Worm (Caenorhabditis elegans): ENCODE data around the gene npr-2.

Gene npr-2

DNA sequence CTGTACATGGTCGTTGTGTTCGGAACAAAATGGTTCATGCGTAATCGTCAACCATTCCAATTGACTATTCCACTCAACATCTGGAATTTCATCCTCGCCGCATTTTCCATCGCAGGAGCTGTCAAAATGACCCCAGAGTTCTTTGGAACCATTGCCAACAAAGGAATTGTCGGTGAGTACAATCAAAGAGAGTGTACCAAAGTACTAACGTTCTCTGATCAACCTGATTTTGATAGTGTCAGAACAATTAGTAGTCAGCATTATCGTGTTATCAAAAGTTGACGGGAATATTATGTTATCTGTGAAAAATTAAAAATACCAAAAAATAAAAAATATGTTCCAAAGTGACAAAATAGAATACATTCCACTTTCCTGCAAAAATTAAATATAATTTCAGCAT lies 52.9 kb downstream of the npr-2 start:
- TF ChIP-seq nhr-84 (tag; optimal IDR thresholded peaks at IDR 0.05) = no peak
- TF ChIP-seq elt-2 (tag; optimal IDR thresholded peaks at IDR 0.05) = peak; percentile 51
- TF ChIP-seq nhr-12 (tag; optimal IDR thresholded peaks at IDR 0.05) = no peak

DNA sequence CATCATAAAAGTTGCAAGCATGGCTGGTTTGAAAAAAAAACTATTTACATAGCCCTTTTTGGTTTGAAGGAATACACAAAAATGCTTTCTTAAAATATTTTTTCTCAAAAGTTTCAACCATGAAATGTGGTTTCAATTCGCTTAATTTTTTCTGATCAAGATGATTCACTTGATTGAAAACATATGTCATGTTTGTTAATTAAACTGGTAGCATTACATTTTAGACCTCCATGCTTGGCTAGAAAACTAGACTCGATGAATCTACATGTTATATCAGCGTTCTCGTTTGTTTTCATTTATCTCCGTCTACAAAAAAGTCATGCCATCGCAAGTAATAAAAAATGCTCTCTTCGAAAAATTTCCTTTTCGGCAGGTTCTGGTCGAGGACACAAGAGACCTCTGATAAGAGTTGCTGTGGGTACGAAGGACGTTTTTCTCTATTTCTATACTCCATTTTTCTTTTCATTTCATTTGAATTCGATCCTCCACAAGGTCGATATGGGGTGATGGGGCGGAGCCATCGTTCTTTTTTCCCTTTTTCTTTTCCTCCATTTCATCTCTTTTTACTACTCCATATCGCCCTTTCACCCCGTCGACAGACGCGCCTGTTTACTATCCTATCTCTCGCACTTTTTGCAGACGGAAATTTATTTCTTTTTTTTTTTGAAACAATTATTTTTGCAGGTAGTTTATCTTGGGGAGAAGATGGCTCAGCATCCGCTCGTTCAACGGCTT lies 54.1 kb downstream of the npr-2 start, which contains the start of gene elo-1:
Gene elo-1 (plus strand): TSS at position 685 of the 735 bp plus-strand sequence.
- TF ChIP-seq ama-1 (optimal IDR thresholded peaks at IDR 0.05) = no peak
- peak; percentile 6 for TF ChIP-seq C16A3.4 (tag; optimal IDR thresholded peaks at IDR 0.05)
- TF ChIP-seq xbp-1 (tag; optimal IDR thresholded peaks at IDR 0.05) = peak; percentile 21
- no peak for TF ChIP-seq unc-62 (GFP tag; optimal IDR thresholded peaks at IDR 0.05)
- TF ChIP-seq nhr-20 (tag; optimal IDR thresholded peaks at IDR 0.05) = peak; percentile 81
- TF ChIP-seq dsc-1 (tag; optimal IDR thresholded peaks at IDR 0.05) = peak; percentile 93
- TF ChIP-seq blmp-1 (tag; optimal IDR thresholded peaks at IDR 0.05) = peak; percentile 98
- TF ChIP-seq nhr-85 (tag) = peak; percentile 91
- peak; percentile 6 for TF ChIP-seq jun-1 (tag; optimal IDR thresholded peaks at IDR 0.05)
- peak in 1 of 2 experiments; percentile 31 for TF ChIP-seq egl-27 (tag; optimal IDR thresholded peaks at IDR 0.05)
- TF ChIP-seq ceh-82 (tag; optimal IDR thresholded peaks at IDR 0.05) = peak in 1 of 3 experiments; percentile 23
- TF ChIP-seq lin-14 (GFP tag; optimal IDR thresholded peaks at IDR 0.05) = peak; percentile 84
- no peak for TF ChIP-seq hlh-4 (tag; optimal IDR thresholded peaks at IDR 0.05)
- TF ChIP-seq Y116A8C.19 (tag; optimal IDR thresholded peaks at IDR 0.05; ENCODE audit: borderline replicate concordance) = no peak
- no peak for TF ChIP-seq unc-98 (GFP tag; IDR thresholded peaks at IDR 0.05)
- peak; percentile 22 to 30 for TF ChIP-seq lsy-2 (tag; optimal IDR thresholded peaks at IDR 0.05)
- TF ChIP-seq elt-3 (tag; optimal IDR thresholded peaks at IDR 0.05) = peak in 4 of 6 experiments; percentile 21 to 46 (median 40)
- peak; percentile 71 for TF ChIP-seq snu-23 (GFP tag; optimal IDR thresholded peaks at IDR 0.05)
- TF ChIP-seq lin-15B (tag; optimal IDR thresholded peaks at IDR 0.05) = no peak
- TF ChIP-seq dpl-1 (GFP tag; optimal IDR thresholded peaks at IDR 0.05) = peak; percentile 2 to 44 (median 14)
- TF ChIP-seq zag-1 (tag; optimal IDR thresholded peaks at IDR 0.05) = no peak
- no peak for TF ChIP-seq nhr-77 (tag; optimal IDR thresholded peaks at IDR 0.05)
- TF ChIP-seq skn-1 (tag; optimal IDR thresholded peaks at IDR 0.05) = no peak
- TF ChIP-seq nhr-76 (tag; optimal IDR thresholded peaks at IDR 0.05) = no peak
- TF ChIP-seq sox-4 (tag; optimal IDR thresholded peaks at IDR 0.05) = no peak
- TF ChIP-seq ces-1 (GFP tag; optimal IDR thresholded peaks at IDR 0.05) = no peak
- TF ChIP-seq zip-4 (GFP tag; optimal IDR thresholded peaks at IDR 0.05) = no peak
- TF ChIP-seq snpc-4 (tag; optimal IDR thresholded peaks at IDR 0.05) = peak; percentile 35
- TF ChIP-seq tlp-1 (tag; optimal IDR thresholded peaks at IDR 0.05) = peak; percentile 3
- TF ChIP-seq swsn-7 (tag; optimal IDR thresholded peaks at IDR 0.05) = peak; percentile 39
- no peak for TF ChIP-seq pqm-1 (tag; optimal IDR thresholded peaks at IDR 0.05)
- peak; percentile 53 for TF ChIP-seq nhr-19 (GFP tag; conservative IDR thresholded peaks at IDR 0.05)
- TF ChIP-seq fkh-4 (tag; optimal IDR thresholded peaks at IDR 0.05; ENCODE audit: borderline replicate concordance) = peak; percentile 89
- TF ChIP-seq rnt-1 (tag; optimal IDR thresholded peaks at IDR 0.05) = peak; percentile 52
- no peak for TF ChIP-seq lin-13 (GFP tag; optimal IDR thresholded peaks at IDR 0.05)
- TF ChIP-seq pax-3 (tag; optimal IDR thresholded peaks at IDR 0.05) = no peak
- TF ChIP-seq C34B4.2 (tag; optimal IDR thresholded peaks at IDR 0.05) = no peak
- TF ChIP-seq sptf-1 (tag; optimal IDR thresholded peaks at IDR 0.05) = no peak
- TF ChIP-seq mdl-1 (tag; optimal IDR thresholded peaks at IDR 0.05) = peak in 1 of 2 experiments; percentile 18
- TF ChIP-seq irx-1 (tag; optimal IDR thresholded peaks at IDR 0.05) = no peak
- peak; percentile 26 to 29 for TF ChIP-seq efl-1 (optimal IDR thresholded peaks at IDR 0.05)
- peak; percentile 30 to 92 for TF ChIP-seq efl-1 (GFP tag; optimal IDR thresholded peaks at IDR 0.05 in 1 of 2)
- TF ChIP-seq mab-9 (GFP tag; IDR thresholded peaks at IDR 0.05) = no peak
- no peak for TF ChIP-seq nhr-28 (tag; optimal IDR thresholded peaks at IDR 0.05)
- TF ChIP-seq C04F5.9 (tag; optimal IDR thresholded peaks at IDR 0.05) = no peak
- TF ChIP-seq ceh-63 (GFP tag; optimal IDR thresholded peaks at IDR 0.05) = no peak
- TF ChIP-seq tbx-2 (tag; optimal IDR thresholded peaks at IDR 0.05) = peak; percentile 5
- TF ChIP-seq lin-35 (GFP tag; optimal IDR thresholded peaks at IDR 0.05) = peak in 1 of 2 experiments; percentile 40
